Worm (Caenorhabditis elegans): ENCODE measurements around the gene myo-2.

Gene myo-2

DNA sequence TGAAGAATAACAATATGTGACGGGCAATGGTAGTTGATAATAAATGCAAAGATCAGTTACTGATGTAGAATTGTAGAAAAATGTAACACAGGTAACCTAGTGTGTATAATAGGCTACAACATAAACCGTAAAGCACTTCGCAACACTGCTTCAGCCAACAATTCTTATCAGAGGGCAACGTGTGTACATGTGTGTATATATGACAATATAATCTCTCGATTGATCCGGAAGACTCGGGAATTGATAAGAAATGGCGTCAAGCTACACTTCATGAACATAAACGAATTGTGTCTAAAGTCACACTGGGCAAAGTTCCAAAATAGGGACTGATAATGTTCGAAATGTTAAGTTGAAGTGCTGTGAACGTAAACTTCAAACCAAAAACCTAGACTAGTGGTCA is 50.6 kb downstream of the myo-2 start:
- peak; percentile 23 for TF ChIP-seq pha-4 (tag; optimal IDR thresholded peaks at IDR 0.05)
- TF ChIP-seq cebp-1 (GFP tag; IDR thresholded peaks at IDR 0.05), result peak; percentile 38; the same call in 1 of the 2 replicates
- no peak for TF ChIP-seq cebp-1 (tag; optimal IDR thresholded peaks at IDR 0.05)
- TF ChIP-seq nhr-80 (tag; optimal IDR thresholded peaks at IDR 0.05), result peak; percentile 15
- TF ChIP-seq ztf-6 (GFP tag; IDR thresholded peaks at IDR 0.05), result no peak
- no peak for TF ChIP-seq F57A8.1 (GFP tag; optimal IDR thresholded peaks at IDR 0.05)
- TF ChIP-seq hlh-26 (GFP tag; conservative IDR thresholded peaks at IDR 0.05), result no peak
- TF ChIP-seq atf-7 (tag; optimal IDR thresholded peaks at IDR 0.05), result no peak
- TF ChIP-seq nfyb-1 (GFP tag; IDR thresholded peaks at IDR 0.05), result no peak
- peak; percentile 70 for TF ChIP-seq ets-4 (GFP tag; optimal IDR thresholded peaks at IDR 0.05)
- peak; percentile 0 for TF ChIP-seq tbp1 (GFP tag; optimal IDR thresholded peaks at IDR 0.05)
- peak; percentile 3 for TF ChIP-seq unc-62 (GFP tag; optimal IDR thresholded peaks at IDR 0.05)
- no peak for TF ChIP-seq hrde-1 (tag; optimal IDR thresholded peaks at IDR 0.05; ENCODE audit: borderline replicate concordance)

DNA sequence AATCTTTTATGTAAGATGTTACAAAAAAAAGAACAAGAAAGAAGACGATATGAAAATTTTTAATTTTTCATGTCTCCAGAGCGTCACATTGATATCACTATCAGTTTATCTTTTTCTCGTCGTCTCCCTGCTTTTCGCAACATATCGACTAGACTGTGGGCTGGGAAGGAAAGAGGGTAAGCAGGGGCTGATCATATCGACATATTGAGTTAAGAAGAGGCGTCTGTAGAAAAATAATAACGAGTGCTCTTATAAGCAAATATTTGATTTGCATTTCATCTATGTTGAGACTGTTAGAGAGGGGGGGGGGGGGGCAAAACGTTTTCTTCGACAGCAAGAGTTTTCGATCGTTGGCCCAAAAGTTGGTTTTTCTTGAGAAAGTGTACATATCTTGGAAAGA is 51.1 kb downstream of the myo-2 start:
- no peak for TF ChIP-seq aptf-3 (GFP tag; IDR thresholded peaks at IDR 0.05)
- no peak for TF ChIP-seq ztf-18 (tag; optimal IDR thresholded peaks at IDR 0.05)
- peak; percentile 39; the same call in 1 of the 2 replicates for TF ChIP-seq cebp-1 (GFP tag; IDR thresholded peaks at IDR 0.05)
- peak; percentile 33 for TF ChIP-seq cebp-1 (tag; optimal IDR thresholded peaks at IDR 0.05)

DNA sequence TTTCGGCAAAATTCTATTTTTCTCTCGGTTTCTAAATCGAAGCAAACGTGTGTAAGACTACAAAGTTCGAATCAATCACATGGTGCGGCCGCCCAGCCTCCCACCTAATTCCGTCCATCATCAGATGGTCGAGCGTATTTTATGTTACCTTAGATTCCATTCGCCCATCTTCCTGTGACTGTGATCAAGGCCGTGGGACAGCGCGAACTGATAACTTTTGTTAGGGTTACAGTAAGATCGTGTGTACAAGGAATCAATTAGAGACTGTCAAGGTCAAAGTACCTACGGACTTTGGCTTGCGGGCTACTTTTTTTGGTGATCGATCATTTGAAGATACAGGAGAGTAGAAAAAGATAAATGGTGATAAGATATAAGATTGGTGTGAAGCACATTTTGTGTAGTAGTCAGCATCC is 55.2 kb downstream of the myo-2 start:
- TF ChIP-seq ztf-26 (tag; optimal IDR thresholded peaks at IDR 0.05) (peak; percentile 87), lin-40 (tag; optimal IDR thresholded peaks at IDR 0.05) (peak; percentile 85), die-1 (tag; optimal IDR thresholded peaks at IDR 0.05) (peak; percentile 18), attf-6 (GFP tag; IDR thresholded peaks at IDR 0.05) (no peak), attf-5 (GFP tag; optimal IDR thresholded peaks at IDR 0.05) (peak; percentile 21), chd-7 (tag; optimal IDR thresholded peaks at IDR 0.05) (peak; percentile 46), lin-26 (GFP tag; IDR thresholded peaks at IDR 0.05) (peak; percentile 39; the same call in 1 of the 2 replicates), F23B12.7 (tag; optimal IDR thresholded peaks at IDR 0.05; ENCODE audit: insufficient read depth) (peak; percentile 7), somi-1 (GFP tag; optimal IDR thresholded peaks at IDR 0.05) (peak; percentile 78), F22D6.2 (tag; optimal IDR thresholded peaks at IDR 0.05) (peak; percentile 77), ekl-4 (GFP tag; IDR thresholded peaks at IDR 0.05) (no peak), cebp-1 (GFP tag; IDR thresholded peaks at IDR 0.05) (no peak), cebp-1 (tag; optimal IDR thresholded peaks at IDR 0.05) (peak; percentile 43), Y67H2A.10 (GFP tag; conservative IDR thresholded peaks at IDR 0.05) (no peak), bed-2 (GFP tag; IDR thresholded peaks at IDR 0.05) (no peak), C06A6.2 (GFP tag; conservative IDR thresholded peaks at IDR 0.05) (peak; percentile 56), nhr-80 (tag; optimal IDR thresholded peaks at IDR 0.05) (peak; percentile 50), efl-1 (GFP tag; optimal IDR thresholded peaks at IDR 0.05) (no peak), F37B4.10 (GFP tag; IDR thresholded peaks at IDR 0.05) (no peak), nhr-179 (tag; optimal IDR thresholded peaks at IDR 0.05) (no peak)

DNA sequence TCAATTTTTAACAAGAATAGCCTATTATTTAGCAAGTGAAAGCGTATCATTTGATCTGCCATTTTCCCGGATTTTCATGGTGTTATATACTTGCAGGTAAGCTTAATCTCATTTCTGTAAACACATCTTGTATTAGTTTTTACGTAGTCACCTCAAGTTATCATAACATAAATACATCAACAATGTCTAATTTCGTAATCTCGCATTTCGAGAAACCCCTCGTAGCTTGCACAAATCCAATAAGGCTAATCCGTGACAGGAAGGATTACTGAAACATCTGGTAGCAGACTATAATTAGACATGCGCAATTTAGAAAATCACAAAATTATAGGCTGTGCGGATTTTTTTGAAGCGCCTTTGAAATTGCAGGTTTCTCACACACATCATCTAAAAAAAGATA is 56.7 kb downstream of the myo-2 start:
- TF ChIP-seq nhr-80 (tag; optimal IDR thresholded peaks at IDR 0.05) (no peak), C17E4.6 (GFP tag; IDR thresholded peaks at IDR 0.05) (no peak), ztf-28 (GFP tag; IDR thresholded peaks at IDR 0.05) (no peak)

All from whole organism, young adult.